Worm (Caenorhabditis elegans): ENCODE data around the gene nlp-6.

Gene nlp-6

DNA sequence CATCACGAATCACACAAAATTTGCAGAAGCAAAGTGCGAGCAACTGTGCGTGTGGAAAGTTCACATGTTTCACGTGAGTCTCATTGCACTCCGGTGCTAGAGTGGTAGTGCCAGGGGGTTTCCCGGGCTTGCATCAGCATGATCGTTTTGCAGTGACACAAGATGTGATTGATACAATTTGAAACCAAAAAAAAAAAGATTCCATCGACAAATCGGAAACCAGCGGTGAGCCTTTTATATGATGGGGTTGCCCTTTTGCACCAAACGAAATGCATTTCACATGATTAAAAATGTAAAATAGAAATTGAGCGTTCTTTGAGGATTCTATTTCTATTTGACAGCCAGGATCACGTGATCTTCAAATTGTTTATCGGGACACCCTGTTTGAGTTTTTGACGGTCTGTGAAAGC lies 25.9 kb upstream of the nlp-6 start (continued):
- no peak for TF ChIP-seq ctbp-1 (GFP tag; IDR thresholded peaks at IDR 0.05)
- no peak for TF ChIP-seq egl-27 (tag; optimal IDR thresholded peaks at IDR 0.05)
- TF ChIP-seq spr-3 (GFP tag; optimal IDR thresholded peaks at IDR 0.05) = no peak
- peak; percentile 91 for TF ChIP-seq hlh-11 (tag; optimal IDR thresholded peaks at IDR 0.05)
- no peak for TF ChIP-seq unc-39 (tag; optimal IDR thresholded peaks at IDR 0.05)
- TF ChIP-seq arid-1 (GFP tag; conservative IDR thresholded peaks at IDR 0.05) = no peak
- TF ChIP-seq tra-1 (GFP tag; IDR thresholded peaks at IDR 0.05) = 0 out of 2 replicates have a peak, but pooled peaks have one; percentile 64
- TF ChIP-seq zfp-2 (tag; optimal IDR thresholded peaks at IDR 0.05) = no peak
- TF ChIP-seq hmg-1.1 (GFP tag; IDR thresholded peaks at IDR 0.05) = no peak
- TF ChIP-seq lsy-2 (tag; optimal IDR thresholded peaks at IDR 0.05) = no peak
- no peak for TF ChIP-seq R02D3.7 (tag; optimal IDR thresholded peaks at IDR 0.05)
- TF ChIP-seq dmd-6 (GFP tag; IDR thresholded peaks at IDR 0.05) = peak; percentile 96
- no peak for TF ChIP-seq vab-7 (GFP tag; IDR thresholded peaks at IDR 0.05)
- no peak for TF ChIP-seq D1046.2 (GFP tag; IDR thresholded peaks at IDR 0.05)
- TF ChIP-seq nhr-237 (tag; optimal IDR thresholded peaks at IDR 0.05) = no peak
- TF ChIP-seq nhr-42 (GFP tag; IDR thresholded peaks at IDR 0.05) = no peak
- no peak for TF ChIP-seq F49E8.2 (tag; optimal IDR thresholded peaks at IDR 0.05; ENCODE audit: borderline replicate concordance)
- TF ChIP-seq ceh-62 (tag; optimal IDR thresholded peaks at IDR 0.05) = no peak
- TF ChIP-seq pha-4 (GFP tag; IDR thresholded peaks at IDR 0.05) = 0 out of 2 replicates have a peak, but pooled peaks have one; percentile 31
- TF ChIP-seq pha-4 (tag; optimal IDR thresholded peaks at IDR 0.05) = no peak
- TF ChIP-seq zip-2 (tag; optimal IDR thresholded peaks at IDR 0.05) = no peak
- TF ChIP-seq egl-43 (GFP tag; IDR thresholded peaks at IDR 0.05) = no peak
- TF ChIP-seq dmd-9 (GFP tag; IDR thresholded peaks at IDR 0.05) = no peak
- no peak for TF ChIP-seq nhr-41 (GFP tag; IDR thresholded peaks at IDR 0.05)

ce11 chrX:17637528-17637927 lies 24.7 kb upstream of the nlp-6 start:
- no peak for TF ChIP-seq D1046.2 (GFP tag; IDR thresholded peaks at IDR 0.05)
- TF ChIP-seq lin-15B (tag; optimal IDR thresholded peaks at IDR 0.05) = no peak
- no peak for TF ChIP-seq spr-3 (GFP tag; optimal IDR thresholded peaks at IDR 0.05)
- TF ChIP-seq zip-11 (GFP tag; IDR thresholded peaks at IDR 0.05) = no peak
- no peak for TF ChIP-seq F26F4.8 (GFP tag; conservative IDR thresholded peaks at IDR 0.05)
- TF ChIP-seq pha-4 (GFP tag; IDR thresholded peaks at IDR 0.05) = no peak
- no peak for TF ChIP-seq pha-4 (tag; optimal IDR thresholded peaks at IDR 0.05)
- TF ChIP-seq daf-16 (GFP tag; optimal IDR thresholded peaks at IDR 0.05) = no peak
- peak; percentile 98 for TF ChIP-seq daf-16 (tag; optimal IDR thresholded peaks at IDR 0.05)
- no peak for TF ChIP-seq ceh-82 (tag; optimal IDR thresholded peaks at IDR 0.05)
- TF ChIP-seq ceh-32 (tag; optimal IDR thresholded peaks at IDR 0.05; ENCODE audit: poor library complexity) = no peak
- no peak for TF ChIP-seq nhr-111 (GFP tag; optimal IDR thresholded peaks at IDR 0.05)
- no peak for TF ChIP-seq F37D6.2 (tag; optimal IDR thresholded peaks at IDR 0.05)
- no peak for TF ChIP-seq F44E2.7 (GFP tag; IDR thresholded peaks at IDR 0.05)
- TF ChIP-seq nhr-28 (tag; optimal IDR thresholded peaks at IDR 0.05) = peak; percentile 17
- no peak for TF ChIP-seq lim-7 (GFP tag; IDR thresholded peaks at IDR 0.05)
- no peak for TF ChIP-seq unc-62 (GFP tag; optimal IDR thresholded peaks at IDR 0.05 in 1 of 2)
- TF ChIP-seq unc-62 (tag; optimal IDR thresholded peaks at IDR 0.05) = no peak
- no peak for TF ChIP-seq ceh-62 (tag; optimal IDR thresholded peaks at IDR 0.05)
- peak; percentile 31 for TF ChIP-seq hlh-11 (tag; optimal IDR thresholded peaks at IDR 0.05)
- TF ChIP-seq Y48G9A.11 (GFP tag; IDR thresholded peaks at IDR 0.05) = no peak
- TF ChIP-seq tra-1 (GFP tag; IDR thresholded peaks at IDR 0.05) = no peak
- TF ChIP-seq mdl-1 (tag; optimal IDR thresholded peaks at IDR 0.05) = no peak

DNA sequence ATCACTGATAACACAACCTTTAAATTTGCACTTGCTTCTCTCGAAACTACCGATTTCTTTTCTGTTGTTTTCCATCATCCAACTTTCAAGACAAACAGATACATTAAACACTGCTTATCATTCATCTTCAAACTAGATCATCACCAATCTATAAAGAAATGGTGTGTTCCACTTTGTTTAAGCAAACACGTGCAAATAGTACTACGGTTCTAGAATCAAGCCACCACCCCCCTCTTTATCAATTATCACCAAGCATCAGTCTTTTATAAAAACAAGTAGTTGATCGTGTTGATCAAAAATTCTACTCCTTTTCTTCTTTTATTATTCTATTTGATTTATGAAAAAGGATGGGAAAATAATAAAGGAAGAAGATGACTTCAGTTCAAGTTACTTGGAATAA lies 23.8 kb upstream of the nlp-6 start:
- TF ChIP-seq nhr-48 (tag; optimal IDR thresholded peaks at IDR 0.05) (peak; percentile 15), aha-1 (tag) (peak; percentile 92), duxl-1 (tag; optimal IDR thresholded peaks at IDR 0.05; ENCODE audit: poor library complexity) (no peak), nhr-6 (tag; optimal IDR thresholded peaks at IDR 0.05) (peak; percentile 17), dmd-6 (GFP tag; IDR thresholded peaks at IDR 0.05) (peak; percentile 39), egl-43 (GFP tag; IDR thresholded peaks at IDR 0.05) (no peak), gei-8 (GFP tag; optimal IDR thresholded peaks at IDR 0.05) (no peak), hlh-30 (tag; optimal IDR thresholded peaks at IDR 0.05; ENCODE audit: insufficient read depth) (peak; percentile 76), nhr-77 (tag; optimal IDR thresholded peaks at IDR 0.05) (no peak), F44E2.7 (GFP tag; IDR thresholded peaks at IDR 0.05) (no peak), mep-1 (tag; optimal IDR thresholded peaks at IDR 0.05) (peak; percentile 47), mdl-1 (tag; optimal IDR thresholded peaks at IDR 0.05) (peak; percentile 18 to 80), php-3 (GFP tag; IDR thresholded peaks at IDR 0.05) (peak; percentile 47; the same call in 1 of the 2 replicates), mes-2 (tag; optimal IDR thresholded peaks at IDR 0.05; ENCODE audit: poor library complexity, severe bottlenecking) (no peak), ama-1 (optimal IDR thresholded peaks at IDR 0.05) (no peak)

Measured in whole organism, L4 larva.